Fruit fly (Drosophila melanogaster) whole organism, embryonic: ENCODE results near the gene CG17764.

ENCODE experiments used
- CG11504 ChIP-seq: fragments of 200-800 bp; sonication (Bioruptor generic); optimal IDR thresholded peaks from 3 replicates; lab custom pipeline; 2019; ENCODE audit warnings: missing biosample characterization, mild to moderate bottlenecking, missing genetic modification characterization, moderate library complexity
- CG13424 ChIP-seq: fragments of 200-800 bp; sonication (Bioruptor generic); optimal IDR thresholded peaks from 2 replicates; lab custom pipeline; 2019; ENCODE audit warnings: missing biosample characterization, mild to moderate bottlenecking, missing genetic modification characterization, moderate library complexity
- CG13775 ChIP-seq: fragments of 200-800 bp; sonication (Bioruptor generic); optimal IDR thresholded peaks from 3 replicates; lab custom pipeline; 2017; ENCODE audit warnings: missing biosample characterization, mild to moderate bottlenecking, missing genetic modification characterization
- CG14441 ChIP-seq: fragments of 200-800 bp; sonication (Bioruptor generic); IDR thresholded peaks from 2 replicates; pipeline ENCODE4 v1.3.6; 2022; ENCODE audit warnings: missing biosample characterization, missing genetic modification characterization
- CG15011 ChIP-seq: fragments of 200-800 bp; sonication (Bioruptor generic); optimal IDR thresholded peaks from 3 replicates; lab custom pipeline; 2018; ENCODE audit warnings: missing biosample characterization, mild to moderate bottlenecking, missing genetic modification characterization
- CG1529 ChIP-seq: fragments of 200-800 bp; sonication (Bioruptor generic); optimal IDR thresholded peaks from 3 replicates; lab custom pipeline; 2018; ENCODE audit warnings: missing biosample characterization, missing genetic modification characterization
- CG17359 ChIP-seq: fragments of 200-800 bp; sonication (Bioruptor generic); optimal IDR thresholded peaks from 3 replicates; lab custom pipeline; 2018; ENCODE audit warnings: missing biosample characterization, mild to moderate bottlenecking, missing genetic modification characterization, moderate library complexity
- CG17568 ChIP-seq: fragments of 200-800 bp; sonication (Bioruptor generic); optimal IDR thresholded peaks from 2 replicates; lab custom pipeline; 2018; ENCODE audit warnings: missing biosample characterization, mild to moderate bottlenecking, missing genetic modification characterization, moderate library complexity
- CG17612 ChIP-seq: fragments of 200-800 bp; sonication (Bioruptor generic); IDR thresholded peaks from 2 replicates; pipeline ENCODE4 v1.3.6; 2022; ENCODE audit warnings: missing biosample characterization, missing genetic modification characterization
- CG2116 ChIP-seq: fragments of 200-800 bp; sonication (Bioruptor generic); optimal IDR thresholded peaks from 3 replicates; lab custom pipeline; 2018; ENCODE audit warnings: missing biosample characterization, mild to moderate bottlenecking, missing genetic modification characterization
- CG2202 ChIP-seq: fragments of 200-800 bp; sonication (Bioruptor generic); optimal IDR thresholded peaks from 2 replicates; lab custom pipeline; 2018; ENCODE audit warnings: missing biosample characterization, mild to moderate bottlenecking, missing genetic modification characterization
- CG3065 ChIP-seq: fragments of 200-800 bp; sonication (Bioruptor generic); optimal IDR thresholded peaks from 2 replicates; lab custom pipeline; 2016; ENCODE audit warnings: missing biosample characterization, missing genetic modification characterization
- CG33557 ChIP-seq: fragments of 200-800 bp; sonication (Bioruptor generic); optimal IDR thresholded peaks from 2 replicates; lab custom pipeline; 2019; ENCODE audit warnings: missing biosample characterization, mild to moderate bottlenecking, missing genetic modification characterization, moderate library complexity
- CG42726 ChIP-seq: fragments of 200-800 bp; sonication (Bioruptor generic); IDR thresholded peaks from 2 replicates; pipeline ENCODE4 v1.3.6; 2022; ENCODE audit warnings: missing biosample characterization, missing genetic modification characterization; ENCODE audit not compliant: partially characterized antibody
- CG6272 ChIP-seq: fragments of 200-800 bp; sonication (Bioruptor generic); IDR thresholded peaks from 2 replicates; pipeline ENCODE4 v1.3.6; 2022; ENCODE audit warnings: missing biosample characterization, missing genetic modification characterization
- CG6854 ChIP-seq: fragments of 200-800 bp; sonication (Bioruptor generic); optimal IDR thresholded peaks from 3 replicates; lab custom pipeline; 2017; ENCODE audit warnings: missing biosample characterization, mild to moderate bottlenecking, missing genetic modification characterization
- CG7271 ChIP-seq: fragments of 200-800 bp; sonication (Bioruptor generic); optimal IDR thresholded peaks from 2 replicates; lab custom pipeline; 2018; ENCODE audit warnings: missing biosample characterization, mild to moderate bottlenecking, missing genetic modification characterization, moderate library complexity
- CG7372 ChIP-seq: fragments of 200-800 bp; sonication (Bioruptor generic); IDR thresholded peaks from 2 replicates; pipeline ENCODE4 v1.3.6; 2022; ENCODE audit warnings: missing biosample characterization, missing genetic modification characterization
- CG7987 ChIP-seq: fragments of 200-800 bp; sonication (Bioruptor generic); optimal IDR thresholded peaks from 2 replicates; lab custom pipeline; 2018; ENCODE audit warnings: missing biosample characterization, mild to moderate bottlenecking, missing genetic modification characterization, moderate library complexity
- E2f2 ChIP-seq: fragments of 200-800 bp; sonication (Bioruptor generic); IDR thresholded peaks from 2 replicates; pipeline ENCODE4 v1.3.6; 2022; ENCODE audit warnings: missing biosample characterization, missing genetic modification characterization
- HHEX ChIP-seq: fragments of 200-800 bp; sonication (Bioruptor generic); optimal IDR thresholded peaks from 3 replicates; lab custom pipeline; 2017; ENCODE audit warnings: missing biosample characterization, mild to moderate bottlenecking, missing genetic modification characterization, missing genetic modification reagents
- HmgD ChIP-seq: fragments of 200-800 bp; sonication (Bioruptor generic); optimal IDR thresholded peaks from 3 replicates; lab custom pipeline; 2016; ENCODE audit warnings: missing biosample characterization, missing genetic modification characterization
- Myb ChIP-seq: fragments of 200-800 bp; sonication (Bioruptor generic); optimal IDR thresholded peaks from 2 replicates; lab custom pipeline; 2016; ENCODE audit warnings: missing biosample characterization, missing genetic modification characterization
- Oli ChIP-seq: fragments of 200-800 bp; sonication (Bioruptor generic); optimal IDR thresholded peaks from 2 replicates; lab custom pipeline; 2018; ENCODE audit warnings: missing biosample characterization, mild to moderate bottlenecking, missing genetic modification characterization, moderate library complexity
- Opbp ChIP-seq: fragments of 200-800 bp; sonication (Bioruptor generic); IDR thresholded peaks from 3 replicates; pipeline ENCODE4 v1.3.6; 2022; ENCODE audit warnings: missing biosample characterization, missing genetic modification characterization; ENCODE audit not compliant: partially characterized antibody
- Optix ChIP-seq: fragments of 200-800 bp; sonication (Bioruptor generic); IDR thresholded peaks from 3 replicates; pipeline ENCODE4 v1.3.6; 2022; ENCODE audit warnings: missing biosample characterization, missing genetic modification characterization
- Sox100B ChIP-seq: fragments of 200-800 bp; sonication (Bioruptor generic); optimal IDR thresholded peaks from 3 replicates; lab custom pipeline; 2018; ENCODE audit warnings: missing biosample characterization, mild to moderate bottlenecking, missing genetic modification characterization
- amos ChIP-seq: fragments of 200-800 bp; sonication (Bioruptor generic); IDR thresholded peaks from 2 replicates; pipeline ENCODE4 v1.3.6; 2022; ENCODE audit warnings: missing biosample characterization, missing genetic modification characterization; ENCODE audit not compliant: partially characterized antibody
- bbx ChIP-seq: fragments of 200-800 bp; sonication (Bioruptor generic); IDR thresholded peaks from 2 replicates; pipeline ENCODE4 v1.3.6; 2022; ENCODE audit warnings: missing biosample characterization, missing genetic modification characterization; ENCODE audit not compliant: partially characterized antibody
- br ChIP-seq: fragments of >200 bp; optimal IDR thresholded peaks from 2 replicates; lab custom pipeline; 2017
- bsh ChIP-seq, 2 experiments: fragments of 200-800 bp; sonication (Bioruptor generic); optimal IDR thresholded peaks; 2 replicates each; lab custom pipeline; 2017 to 2018; ENCODE audit warnings: mild to moderate bottlenecking in 2 of 2, missing biosample characterization in 2 of 2, missing genetic modification characterization in 2 of 2, moderate library complexity in 1 of 2
- cato ChIP-seq: fragments of 200-800 bp; sonication (Bioruptor generic); optimal IDR thresholded peaks from 2 replicates; lab custom pipeline; 2016; ENCODE audit warnings: missing biosample characterization, missing genetic modification characterization, borderline replicate concordance
- corto ChIP-seq: fragments of 200-800 bp; sonication (Bioruptor generic); optimal IDR thresholded peaks from 2 replicates; lab custom pipeline; 2016; ENCODE audit warnings: missing biosample characterization, mild to moderate bottlenecking, missing genetic modification characterization, moderate library complexity
- cwo ChIP-seq: fragments of 200-800 bp; sonication (Bioruptor generic); optimal IDR thresholded peaks from 3 replicates; lab custom pipeline; 2017; ENCODE audit warnings: missing biosample characterization, missing genetic modification characterization, mild to moderate bottlenecking, moderate library complexity, missing genetic modification reagents
- dmrt11E ChIP-seq: fragments of 200-800 bp; sonication (Bioruptor generic); optimal IDR thresholded peaks from 3 replicates; lab custom pipeline; 2018; ENCODE audit warnings: missing biosample characterization, mild to moderate bottlenecking, missing genetic modification characterization, moderate library complexity
- dmrt99B ChIP-seq: fragments of 200-800 bp; sonication (Bioruptor generic); optimal IDR thresholded peaks from 2 replicates; lab custom pipeline; 2018; ENCODE audit warnings: missing biosample characterization, mild to moderate bottlenecking, missing genetic modification characterization, moderate library complexity
- hb ChIP-seq: fragments of 200-800 bp; sonication (Bioruptor generic); IDR thresholded peaks from 3 replicates; pipeline ENCODE4 v1.3.6; 2022; ENCODE audit warnings: missing biosample characterization, missing genetic modification characterization; ENCODE audit not compliant: partially characterized antibody
- jumu ChIP-seq: fragments of 200-800 bp; sonication (Bioruptor generic); optimal IDR thresholded peaks from 3 replicates; lab custom pipeline; 2016; ENCODE audit warnings: missing biosample characterization, missing genetic modification characterization
- kay ChIP-seq: fragments of 200-800 bp; sonication (Bioruptor generic); optimal IDR thresholded peaks from 2 replicates; lab custom pipeline; 2016; ENCODE audit warnings: missing biosample characterization, missing genetic modification characterization
- lab ChIP-seq: fragments of 200-800 bp; sonication (Bioruptor generic); optimal IDR thresholded peaks from 3 replicates; lab custom pipeline; 2017; ENCODE audit warnings: missing biosample characterization, missing genetic modification characterization, mild to moderate bottlenecking, moderate library complexity, missing genetic modification reagents
- mld ChIP-seq: fragments of 200-800 bp; sonication (Bioruptor generic); IDR thresholded peaks from 3 replicates; pipeline ENCODE4 v1.3.6; 2022; ENCODE audit warnings: missing biosample characterization, missing genetic modification characterization; ENCODE audit not compliant: partially characterized antibody
- oc ChIP-seq: fragments of 200-800 bp; sonication (Bioruptor generic); optimal IDR thresholded peaks from 2 replicates; lab custom pipeline; 2018; ENCODE audit warnings: missing biosample characterization, mild to moderate bottlenecking, missing genetic modification characterization, moderate library complexity
- odd ChIP-seq: fragments of 200-800 bp; sonication (Bioruptor generic); optimal IDR thresholded peaks from 2 replicates; lab custom pipeline; 2017; ENCODE audit warnings: missing biosample characterization, mild to moderate bottlenecking, missing genetic modification characterization
- p53 ChIP-seq: fragments of 200-800 bp; sonication (Bioruptor generic); optimal IDR thresholded peaks from 2 replicates; lab custom pipeline; 2016; ENCODE audit warnings: missing biosample characterization, missing genetic modification characterization
- ro ChIP-seq: fragments of 200-800 bp; sonication (Bioruptor generic); IDR thresholded peaks from 2 replicates; pipeline ENCODE4 v1.3.6; 2022; ENCODE audit warnings: missing biosample characterization, missing genetic modification characterization
- sd ChIP-seq: fragments of 200-800 bp; sonication (Bioruptor generic); optimal IDR thresholded peaks from 3 replicates; lab custom pipeline; 2018; ENCODE audit warnings: missing biosample characterization, mild to moderate bottlenecking, missing genetic modification characterization, moderate library complexity
- so ChIP-seq: fragments of 200-800 bp; sonication (Bioruptor generic); IDR thresholded peaks from 3 replicates; pipeline ENCODE4 v1.3.6; 2022; ENCODE audit warnings: missing biosample characterization, missing genetic modification characterization
- sr ChIP-seq: fragments of 200-800 bp; sonication (Bioruptor generic); IDR thresholded peaks from 3 replicates; pipeline ENCODE4 v1.3.6; 2022; ENCODE audit warnings: missing biosample characterization, missing genetic modification characterization
- stc ChIP-seq: fragments of 200-800 bp; sonication (Bioruptor generic); IDR thresholded peaks from 2 replicates; pipeline ENCODE4 v1.3.6; 2022; ENCODE audit warnings: missing biosample characterization, missing genetic modification characterization

Gene CG17764

DNA sequence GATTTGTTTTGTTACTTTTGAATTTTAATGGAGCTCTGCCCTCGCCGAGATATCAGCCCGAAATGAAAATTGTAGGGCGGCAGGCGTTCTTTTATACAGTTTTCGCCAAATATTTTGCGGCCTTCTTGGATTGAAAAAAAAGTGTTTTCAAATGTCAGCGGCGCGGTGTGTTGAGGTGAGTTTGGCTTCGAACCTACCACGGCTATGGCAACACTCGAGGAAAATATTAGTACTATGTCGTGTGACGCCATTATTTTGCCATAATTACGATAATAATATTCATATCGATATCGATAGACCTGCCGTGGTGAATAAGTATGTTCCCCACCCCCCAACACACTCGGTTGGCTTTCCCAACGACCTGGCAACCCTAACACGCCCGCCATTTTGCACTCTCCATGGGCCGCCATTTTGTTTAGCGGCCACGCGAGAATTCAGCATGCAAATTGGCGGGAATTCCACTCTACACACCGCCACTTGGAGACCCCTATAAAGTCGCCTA, 4.7 kb upstream of the CG17764 start, which contains the start of the genes TrxT and dhd (continued):
- TF ChIP-seq HHEX (GFP tag; lab: Kevin White, UChicago) (peak; percentile 43), CG42726 (GFP tag; lab: Robert Waterston, UW) (no peak), CG2116 (GFP tag; lab: Kevin White, UChicago) (peak; percentile 42), CG15011 (no peak), CG33557 (GFP tag; lab: Kevin White, UChicago) (no peak), cato (GFP tag; lab: Kevin White, UChicago) (no peak), Oli (no peak), oc (no peak), CG17568 (GFP tag; lab: Kevin White, UChicago) (no peak), sr (GFP tag; lab: Robert Waterston, UW) (0 out of 3 replicates have a peak, but pooled peaks have one; percentile 52), CG13775 (GFP tag; lab: Kevin White, UChicago) (peak; percentile 20), dmrt99B (no peak), CG7987 (peak; percentile 48), hb (GFP tag; lab: Robert Waterston, UW) (no peak), Optix (GFP tag; lab: Robert Waterston, UW) (no peak), CG17612 (GFP tag; lab: Robert Waterston, UW) (no peak), cwo (GFP tag; lab: Kevin White, UChicago) (no peak), p53 (GFP tag; lab: Kevin White, UChicago) (no peak), CG2202 (tag; lab: Kevin White, UChicago) (no peak), Sox100B (GFP tag; lab: Kevin White, UChicago) (no peak), odd (GFP tag; lab: Kevin White, UChicago) (no peak), corto (GFP tag; lab: Kevin White, UChicago) (no peak), CG1529 (peak; percentile 10), CG7271 (tag; lab: Kevin White, UChicago) (no peak), stc (GFP tag; lab: Robert Waterston, UW) (no peak), CG14441 (GFP tag; lab: Robert Waterston, UW) (peak; percentile 37; the same call in 1 of the 2 replicates), CG6272 (GFP tag; lab: Robert Waterston, UW) (peak; percentile 17; the same call in 1 of the 2 replicates), br (lab: Kevin White, UChicago) (no peak), amos (GFP tag; lab: Robert Waterston, UW) (peak; percentile 54; the same call in 1 of the 2 replicates), HmgD (GFP tag; lab: Kevin White, UChicago) (no peak), mld (GFP tag; lab: Robert Waterston, UW) (0 out of 3 replicates have a peak, but pooled peaks have one; percentile 38), bsh (GFP tag; optimal IDR thresholded peaks at IDR 0.05; lab: Kevin White, UChicago) (peak in 1 of 2 experiments; percentile 26), kay (GFP tag; lab: Kevin White, UChicago) (no peak), CG13424 (tag; lab: Kevin White, UChicago) (peak; percentile 6), Myb (GFP tag; lab: Kevin White, UChicago) (peak; percentile 67), lab (GFP tag; lab: Kevin White, UChicago) (no peak), CG11504 (tag; lab: Kevin White, UChicago) (no peak), so (GFP tag; lab: Robert Waterston, UW) (peak; percentile 53; the same call in 1 of the 3 replicates), dmrt11E (peak; percentile 28), CG6854 (GFP tag; lab: Kevin White, UChicago) (no peak), E2f2 (GFP tag; lab: Robert Waterston, UW) (peak; percentile 89), CG17359 (tag; lab: Kevin White, UChicago) (no peak), ro (GFP tag; lab: Robert Waterston, UW) (no peak), CG7372 (GFP tag; lab: Robert Waterston, UW) (no peak), bbx (GFP tag; lab: Robert Waterston, UW) (peak; percentile 66), CG3065 (GFP tag; lab: Kevin White, UChicago) (no peak), Opbp (GFP tag; lab: Robert Waterston, UW) (peak; percentile 64; the same call in 2 of the 3 replicates), sd (tag; lab: Kevin White, UChicago) (no peak), jumu (peak; percentile 48)
